Worm (Caenorhabditis elegans): ENCODE results near the gene R07B1.8.

R07B1.8 gene

DNA sequence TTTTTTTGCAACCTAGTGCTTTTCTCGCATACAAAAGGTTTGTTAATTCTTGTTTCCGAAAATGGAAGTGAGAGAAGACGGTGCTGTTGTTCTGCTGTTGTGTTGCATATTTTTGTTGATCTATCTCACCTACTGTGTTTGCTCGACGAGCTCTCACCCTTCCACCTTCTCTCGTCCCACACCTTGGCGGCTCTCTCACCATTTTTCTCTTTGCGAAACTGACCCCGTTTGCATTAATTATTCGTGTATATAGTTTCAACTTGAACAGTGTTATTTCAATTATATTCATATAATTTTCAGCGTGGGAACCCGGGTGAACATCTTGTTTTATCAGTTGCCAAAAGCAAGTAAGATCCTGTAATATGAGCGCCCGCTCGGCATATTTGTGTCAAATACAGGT is 4.7 kb upstream of the R07B1.8 start, which contains the start of gene R07B1.9:
R07B1.9 (plus strand) TSS at position 301 of the 400 bp plus-strand sequence.
- no peak for TF ChIP-seq ref-2 (tag; optimal IDR thresholded peaks at IDR 0.05)
- TF ChIP-seq gmeb-2 (tag; optimal IDR thresholded peaks at IDR 0.05), result no peak
- TF ChIP-seq pqm-1 (tag; optimal IDR thresholded peaks at IDR 0.05), result no peak
- TF ChIP-seq dve-1 (tag; optimal IDR thresholded peaks at IDR 0.05), result no peak
- no peak for TF ChIP-seq dmd-4 (tag; optimal IDR thresholded peaks at IDR 0.05; ENCODE audit: borderline replicate concordance)
- no peak for TF ChIP-seq eyg-1 (tag; optimal IDR thresholded peaks at IDR 0.05)
- no peak for TF ChIP-seq ttx-3 (tag; optimal IDR thresholded peaks at IDR 0.05)
- no peak for TF ChIP-seq sdc-2 (tag; optimal IDR thresholded peaks at IDR 0.05)
- no peak for TF ChIP-seq ceh-31 (tag; optimal IDR thresholded peaks at IDR 0.05)
- no peak for TF ChIP-seq pat-9 (tag; optimal IDR thresholded peaks at IDR 0.05)
- no peak for TF ChIP-seq hlh-13 (GFP tag; optimal IDR thresholded peaks at IDR 0.05)
- no peak for TF ChIP-seq zip-5 (tag; optimal IDR thresholded peaks at IDR 0.05)
- TF ChIP-seq elt-4 (tag; optimal IDR thresholded peaks at IDR 0.05), result no peak

DNA sequence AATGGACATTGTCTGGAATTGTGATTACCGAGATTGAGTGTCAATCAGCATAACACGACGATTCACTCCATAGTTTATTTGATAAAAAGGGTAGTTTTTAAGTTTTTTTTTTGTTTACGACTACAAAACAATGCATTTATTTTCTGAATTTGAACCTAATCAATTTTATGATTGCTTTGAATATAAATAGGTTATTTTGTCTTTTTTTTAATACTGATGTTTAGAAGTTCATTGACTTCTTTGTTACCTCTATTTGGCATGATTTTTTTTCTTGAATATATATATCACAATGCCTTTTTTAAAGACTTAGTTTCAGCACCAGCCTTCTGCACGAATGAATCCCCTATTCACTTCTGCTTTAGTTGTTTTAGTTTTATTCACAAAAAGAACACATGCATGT is 2.9 kb downstream of the R07B1.8 start, which contains the start of gene R07B1.13:
R07B1.13 (plus strand) TSS at position 301 of the 400 bp plus-strand sequence.
- no peak for TF ChIP-seq hlh-15 (tag; optimal IDR thresholded peaks at IDR 0.05)
- TF ChIP-seq ceh-18 (tag; optimal IDR thresholded peaks at IDR 0.05), result no peak
- no peak for TF ChIP-seq ceh-31 (tag; optimal IDR thresholded peaks at IDR 0.05)
- TF ChIP-seq ets-4 (tag; optimal IDR thresholded peaks at IDR 0.05), result no peak
- no peak for TF ChIP-seq elt-2 (tag; optimal IDR thresholded peaks at IDR 0.05)
- no peak for TF ChIP-seq dve-1 (tag; optimal IDR thresholded peaks at IDR 0.05)
- no peak for TF ChIP-seq sox-2 (GFP tag; IDR thresholded peaks at IDR 0.05)
- TF ChIP-seq pqm-1 (tag; optimal IDR thresholded peaks at IDR 0.05), result no peak
- no peak for TF ChIP-seq pat-9 (tag; optimal IDR thresholded peaks at IDR 0.05)
- TF ChIP-seq T23F11.4 (GFP tag; optimal IDR thresholded peaks at IDR 0.05), result no peak
- TF ChIP-seq ceh-2 (tag; optimal IDR thresholded peaks at IDR 0.05), result no peak

DNA sequence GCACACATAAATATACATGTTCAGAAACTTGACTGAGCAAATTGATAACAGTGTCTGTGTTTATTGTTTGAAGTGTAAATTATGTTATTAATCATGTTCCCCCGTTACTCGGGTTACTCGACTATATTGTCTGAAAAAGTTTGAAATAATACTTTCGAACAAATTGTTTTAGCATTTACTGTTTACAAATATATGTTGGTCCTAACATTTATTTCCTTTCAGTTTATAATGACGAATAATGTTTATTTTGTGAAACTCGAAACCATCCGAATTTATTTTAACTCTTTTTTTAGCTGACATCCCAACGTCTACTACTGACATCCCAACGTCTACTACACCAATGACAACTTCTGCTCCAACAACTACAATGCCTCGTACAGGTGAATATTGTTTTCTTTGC is 3.6 kb downstream of the R07B1.8 start, which contains the start of gene R07B1.7:
R07B1.7 (plus strand) TSS at position 301 of the 400 bp plus-strand sequence.
- no peak for TF ChIP-seq ztf-16 (tag; optimal IDR thresholded peaks at IDR 0.05)

DNA sequence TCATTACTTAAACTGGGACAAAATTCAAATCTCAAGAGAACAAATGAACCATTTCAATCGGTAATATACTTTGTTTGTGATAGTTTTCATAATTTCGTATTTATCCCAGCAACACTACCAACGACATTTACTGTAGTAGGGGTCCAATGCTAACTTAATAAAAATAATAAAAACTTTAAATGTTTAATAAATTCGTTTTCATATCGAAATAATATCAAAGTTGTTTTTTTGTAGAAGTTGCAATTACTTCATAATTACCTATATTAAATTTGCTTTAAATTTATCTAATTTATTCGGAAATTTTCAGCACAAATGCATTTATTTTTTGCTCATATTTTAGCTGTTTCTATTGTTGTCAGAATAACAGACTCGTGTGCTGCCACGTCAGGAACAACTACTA is 6.1 kb downstream of the R07B1.8 start, which contains the start of gene R07B1.6:
R07B1.6 (plus strand) TSS at position 301 of the 400 bp plus-strand sequence.
- TF ChIP-seq pax-1 (tag; optimal IDR thresholded peaks at IDR 0.05) (no peak), unc-86 (tag; optimal IDR thresholded peaks at IDR 0.05) (no peak)

DNA sequence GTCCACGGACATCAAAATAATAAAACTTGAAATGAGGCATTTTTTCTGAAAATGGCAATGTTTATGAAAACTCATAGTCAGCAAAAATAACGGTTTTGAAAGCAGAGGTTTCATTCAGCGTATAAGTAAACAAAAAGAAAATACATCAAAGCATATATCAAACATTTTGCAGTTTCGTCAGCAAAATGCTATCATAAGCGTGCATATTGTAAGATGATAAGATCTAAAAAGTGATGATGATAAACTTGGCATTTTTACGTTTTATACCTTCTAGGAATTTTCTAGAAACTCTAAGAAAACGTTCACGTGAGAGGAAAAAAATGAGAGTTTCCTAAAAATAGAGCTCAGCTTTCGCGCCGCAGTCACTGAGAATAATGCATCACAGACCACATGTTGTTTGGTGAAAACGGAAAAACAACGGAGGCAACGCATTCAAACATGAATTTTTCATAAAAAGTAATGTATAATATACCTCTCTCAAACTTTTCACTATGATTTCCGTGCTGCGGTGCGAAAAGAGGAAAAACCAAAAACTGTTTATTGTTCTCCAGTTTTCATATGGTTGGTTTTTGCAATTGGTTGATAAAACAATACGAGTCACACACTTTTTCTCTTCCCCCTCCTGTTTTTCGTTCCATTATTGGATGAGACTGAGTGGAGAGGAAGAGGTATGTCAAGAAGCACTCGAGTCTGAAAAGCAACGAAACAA is 9.4 kb downstream of the R07B1.8 start, which contains the start of the genes gst-36 and R07B1.5:
gst-36 (minus strand) TSS at position 45 of the 709 bp plus-strand sequence.
R07B1.5 (plus strand) TSS at position 665 of the 709 bp plus-strand sequence.
- TF ChIP-seq elt-2 (tag; optimal IDR thresholded peaks at IDR 0.05), result peak; percentile 56
- no peak for TF ChIP-seq ahr-1 (tag; optimal IDR thresholded peaks at IDR 0.05)
- no peak for TF ChIP-seq K02D7.2 (tag; optimal IDR thresholded peaks at IDR 0.05)
- no peak for TF ChIP-seq sox-4 (tag; optimal IDR thresholded peaks at IDR 0.05)
- no peak for TF ChIP-seq ceh-6 (GFP tag; optimal IDR thresholded peaks at IDR 0.05)
- no peak for TF ChIP-seq hlh-13 (GFP tag; optimal IDR thresholded peaks at IDR 0.05)
- TF ChIP-seq T23F11.4 (GFP tag; optimal IDR thresholded peaks at IDR 0.05), result no peak
- no peak for TF ChIP-seq pat-9 (tag; optimal IDR thresholded peaks at IDR 0.05)

DNA sequence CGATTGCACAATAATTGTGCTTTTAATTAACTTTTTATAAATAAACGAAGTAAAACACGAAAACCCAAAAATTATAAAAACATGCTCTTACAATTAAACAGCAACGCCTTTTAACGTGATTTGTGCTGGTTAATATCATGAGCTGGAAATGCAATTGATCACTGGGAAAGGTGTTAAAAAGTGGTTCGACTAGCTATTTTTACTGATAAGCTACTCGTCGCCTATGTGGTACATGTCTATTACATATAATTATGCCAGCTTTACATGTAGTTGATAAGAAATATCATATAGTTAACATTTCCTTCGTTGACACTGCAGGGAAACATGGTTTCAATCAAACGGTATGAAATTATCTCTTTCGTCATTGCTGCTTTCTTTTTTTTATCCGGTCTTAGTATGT is 14.4 kb downstream of the R07B1.8 start, which contains the start of gene scav-5:
scav-5 (plus strand) TSS at position 297 of the 400 bp plus-strand sequence.
- TF ChIP-seq ceh-22 (tag; optimal IDR thresholded peaks at IDR 0.05), result no peak
- no peak for TF ChIP-seq ceh-24 (tag; optimal IDR thresholded peaks at IDR 0.05)
- TF ChIP-seq ref-2 (tag; optimal IDR thresholded peaks at IDR 0.05), result no peak
- no peak for TF ChIP-seq ama-1 (optimal IDR thresholded peaks at IDR 0.05)
- TF ChIP-seq ceh-14 (tag; optimal IDR thresholded peaks at IDR 0.05), result no peak
- no peak for TF ChIP-seq pqm-1 (tag; optimal IDR thresholded peaks at IDR 0.05)
- no peak for TF ChIP-seq pha-4 (tag; optimal IDR thresholded peaks at IDR 0.05)
- TF ChIP-seq hlh-6 (tag; optimal IDR thresholded peaks at IDR 0.05), result no peak
- no peak for TF ChIP-seq gmeb-2 (tag; optimal IDR thresholded peaks at IDR 0.05)
- TF ChIP-seq ceh-2 (tag; optimal IDR thresholded peaks at IDR 0.05), result no peak
- TF ChIP-seq ceh-31 (tag; optimal IDR thresholded peaks at IDR 0.05), result no peak
- no peak for TF ChIP-seq ceh-48 (tag; optimal IDR thresholded peaks at IDR 0.05)
- TF ChIP-seq ceh-18 (tag; optimal IDR thresholded peaks at IDR 0.05), result no peak
- no peak for TF ChIP-seq elt-4 (tag; optimal IDR thresholded peaks at IDR 0.05)
- no peak for TF ChIP-seq ahr-1 (tag; optimal IDR thresholded peaks at IDR 0.05)
- no peak for TF ChIP-seq ztf-16 (tag; optimal IDR thresholded peaks at IDR 0.05)
- no peak for TF ChIP-seq pax-1 (tag; optimal IDR thresholded peaks at IDR 0.05)
- TF ChIP-seq unc-86 (tag; optimal IDR thresholded peaks at IDR 0.05), result no peak
